Fruit fly (Drosophila melanogaster): ENCODE data around the gene Pex12.

Gene Pex12

DNA sequence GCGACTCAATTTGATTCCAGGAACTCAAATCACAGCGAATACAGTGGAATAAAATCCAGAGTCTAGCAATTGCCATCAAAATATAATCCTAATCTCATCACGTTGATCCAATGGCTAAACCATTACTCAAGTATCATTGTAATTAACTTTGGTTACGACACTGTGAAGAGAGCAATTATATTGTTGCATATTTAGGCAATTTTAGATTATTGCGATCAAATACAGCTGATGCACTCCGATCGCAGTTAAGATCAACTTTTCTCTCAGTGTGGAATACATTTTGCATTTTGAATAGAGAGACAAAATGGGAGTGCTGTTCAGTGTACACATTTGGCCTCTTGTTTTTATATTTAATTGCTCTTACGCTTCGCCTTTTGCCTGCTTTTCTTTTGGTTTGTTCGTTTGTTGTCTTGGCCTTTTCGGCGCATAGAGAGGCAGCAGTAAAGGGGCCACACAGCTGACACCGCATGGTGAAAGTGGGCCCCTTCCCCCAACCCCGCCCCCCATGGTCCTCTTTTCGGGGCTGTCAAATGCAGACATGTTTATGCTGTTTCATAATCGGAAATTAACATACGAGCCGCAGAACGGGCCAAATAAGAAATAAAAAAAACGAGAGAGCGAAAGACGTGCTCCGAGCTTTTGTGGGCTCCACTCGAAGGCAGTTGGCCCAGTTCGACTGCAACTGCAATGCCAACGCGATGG lies 30.5 kb downstream of the Pex12 start (continued):
- TF ChIP-seq CG12744 (GFP tag; optimal IDR thresholded peaks at IDR 0.05) (no peak), BtbVII (GFP tag; optimal IDR thresholded peaks at IDR 0.05) (peak; percentile 37), CG1792 (GFP tag; optimal IDR thresholded peaks at IDR 0.05) (peak; percentile 30), CG12299 (tag; optimal IDR thresholded peaks at IDR 0.05) (peak; percentile 18), CG11093 (GFP tag; IDR thresholded peaks at IDR 0.05) (peak; percentile 63; the same call in 2 of the 3 replicates), CG10267 (tag; optimal IDR thresholded peaks at IDR 0.05) (peak; percentile 42), Elba2 (GFP tag; optimal IDR thresholded peaks at IDR 0.05) (no peak), fu2 (GFP tag; optimal IDR thresholded peaks at IDR 0.05) (peak; percentile 25), h (optimal IDR thresholded peaks at IDR 0.05) (no peak), lab (GFP tag; optimal IDR thresholded peaks at IDR 0.05) (peak; percentile 58), Xbp1 (GFP tag; optimal IDR thresholded peaks at IDR 0.05) (peak; percentile 48)

DNA sequence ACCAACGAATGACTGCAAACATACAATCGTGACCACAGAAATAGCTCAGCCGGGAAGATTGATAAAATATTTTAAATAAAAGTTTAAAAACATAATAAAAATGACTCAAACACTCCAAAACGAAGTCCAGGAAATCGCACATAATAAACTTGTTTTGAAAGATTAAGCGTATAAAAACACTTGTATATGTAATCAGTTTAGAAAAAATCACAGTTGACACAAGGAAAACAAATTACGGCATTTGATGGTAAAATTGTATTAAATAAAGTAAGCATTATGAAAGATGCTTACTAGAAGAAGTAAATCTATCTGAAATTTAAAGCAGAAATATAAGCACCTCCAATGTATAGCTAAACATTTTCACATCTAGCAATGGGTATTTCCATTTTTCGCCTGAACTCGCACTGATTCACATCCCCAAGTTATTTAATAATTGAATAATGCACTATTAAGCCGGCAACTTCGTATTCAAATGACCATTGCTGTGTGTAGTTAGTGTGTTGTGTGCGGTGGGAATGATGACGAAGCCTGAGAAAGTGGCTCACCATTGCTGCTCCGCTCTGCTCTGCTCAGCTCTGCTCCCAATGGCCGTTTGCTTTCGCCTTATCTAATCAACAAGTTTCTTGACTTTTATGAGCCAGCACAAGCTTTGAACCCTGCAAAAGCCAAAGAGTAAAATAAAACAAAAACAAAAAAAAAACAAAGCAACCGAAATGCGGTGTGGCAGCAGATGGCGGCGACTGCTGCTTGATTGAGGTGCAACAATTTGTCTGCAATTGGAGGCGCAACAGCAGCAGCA lies 31.6 kb downstream of the Pex12 start:
- TF ChIP-seq HLH54F (GFP tag; optimal IDR thresholded peaks at IDR 0.05), result no peak
- TF ChIP-seq D19B (GFP tag; optimal IDR thresholded peaks at IDR 0.05), result no peak
- no peak for TF ChIP-seq pho (GFP tag; optimal IDR thresholded peaks at IDR 0.05)
- peak; percentile 22 for TF ChIP-seq phol (tag; optimal IDR thresholded peaks at IDR 0.05)
- TF ChIP-seq ab (GFP tag; optimal IDR thresholded peaks at IDR 0.05), result no peak
- peak in 1 of 2 experiments; percentile 13 for TF ChIP-seq dpn (GFP tag; optimal IDR thresholded peaks at IDR 0.05)
- TF ChIP-seq lab (GFP tag; optimal IDR thresholded peaks at IDR 0.05), result no peak
- TF ChIP-seq CG11560 (tag; IDR thresholded peaks at IDR 0.05), result no peak
- TF ChIP-seq wor (GFP tag; IDR thresholded peaks at IDR 0.05), result no peak
- TF ChIP-seq CG6175 (GFP tag; IDR thresholded peaks at IDR 0.05), result no peak
- TF ChIP-seq CG10274 (GFP tag; optimal IDR thresholded peaks at IDR 0.05), result no peak
- peak; percentile 12 for TF ChIP-seq CG2120 (GFP tag; optimal IDR thresholded peaks at IDR 0.05)
- no peak for TF ChIP-seq vnd (GFP tag; IDR thresholded peaks at IDR 0.05; ENCODE audit: partially characterized antibody)
- TF ChIP-seq Fer3 (tag; optimal IDR thresholded peaks at IDR 0.05), result no peak
- no peak for TF ChIP-seq CG15601 (tag; optimal IDR thresholded peaks at IDR 0.05)
- no peak for TF ChIP-seq CG3726 (GFP tag; IDR thresholded peaks at IDR 0.05)
- no peak for TF ChIP-seq zf30C (GFP tag; optimal IDR thresholded peaks at IDR 0.05)
- TF ChIP-seq CG4424 (GFP tag; optimal IDR thresholded peaks at IDR 0.05), result peak; percentile 23
- TF ChIP-seq sens-2 (GFP tag; IDR thresholded peaks at IDR 0.05), result no peak
- TF ChIP-seq Side (GFP tag; optimal IDR thresholded peaks at IDR 0.05), result no peak
- TF ChIP-seq MESR4 (GFP tag; optimal IDR thresholded peaks at IDR 0.05), result no peak
- TF ChIP-seq CG2199 (GFP tag; IDR thresholded peaks at IDR 0.05), result no peak
- no peak for TF ChIP-seq CG15479 (GFP tag; optimal IDR thresholded peaks at IDR 0.05)
- TF ChIP-seq CG6254 (GFP tag; optimal IDR thresholded peaks at IDR 0.05), result no peak
- peak; percentile 5 for TF ChIP-seq kay (GFP tag; optimal IDR thresholded peaks at IDR 0.05)
- TF ChIP-seq cad (GFP tag; optimal IDR thresholded peaks at IDR 0.05), result no peak
- TF ChIP-seq CG9215 (GFP tag; IDR thresholded peaks at IDR 0.05), result no peak
- TF ChIP-seq CG2116 (GFP tag; optimal IDR thresholded peaks at IDR 0.05), result no peak
- peak; percentile 55 for TF ChIP-seq CG18262 (tag; optimal IDR thresholded peaks at IDR 0.05)
- TF ChIP-seq Nf-YC (tag; optimal IDR thresholded peaks at IDR 0.05), result no peak
- no peak for TF ChIP-seq schlank (tag; optimal IDR thresholded peaks at IDR 0.05)
- TF ChIP-seq Taf1 (GFP tag; IDR thresholded peaks at IDR 0.05), result no peak
- 0 out of 2 replicates have a peak, but pooled peaks have one; percentile 12 for TF ChIP-seq Nf-YA (GFP tag; IDR thresholded peaks at IDR 0.05)
- TF ChIP-seq CG18619 (GFP tag; optimal IDR thresholded peaks at IDR 0.05), result no peak
- no peak for TF ChIP-seq dmrt11E (tag; optimal IDR thresholded peaks at IDR 0.05)
- peak; percentile 14 for TF ChIP-seq CG15269 (tag; optimal IDR thresholded peaks at IDR 0.05)
- TF ChIP-seq CG31365 (tag; optimal IDR thresholded peaks at IDR 0.05), result no peak
- TF ChIP-seq bbx (GFP tag; IDR thresholded peaks at IDR 0.05; ENCODE audit: partially characterized antibody), result no peak
